Fruit fly (Drosophila melanogaster): ENCODE measurements around the gene CG17380.

CG17380 gene

DNA sequence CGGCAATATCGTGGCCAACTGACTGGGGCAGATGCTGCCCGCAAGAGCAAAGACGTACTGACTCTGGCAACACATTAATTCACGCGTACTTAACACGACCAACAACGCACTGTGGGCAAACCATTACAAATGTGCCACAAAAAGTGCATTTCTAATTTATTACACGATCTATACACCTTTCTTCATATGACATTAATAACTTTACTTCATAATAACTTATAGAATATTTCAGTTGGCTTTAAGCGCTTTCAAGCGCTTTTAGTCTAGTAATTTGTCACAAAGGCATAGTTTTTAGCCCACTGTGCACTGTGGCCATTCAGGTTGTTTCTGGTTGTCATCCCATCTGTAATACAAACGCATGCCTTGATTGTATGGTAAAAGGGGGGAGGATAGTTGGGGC lies 35.3 kb downstream of the CG17380 start (continued):
- TF ChIP-seq CG34406 (GFP tag; optimal IDR thresholded peaks at IDR 0.05), result no peak
- peak; percentile 66; the same call in 2 of the 3 replicates for TF ChIP-seq eg (GFP tag; IDR thresholded peaks at IDR 0.05)
- peak; percentile 21 for TF ChIP-seq CG4318 (GFP tag; optimal IDR thresholded peaks at IDR 0.05)
- no peak for TF ChIP-seq CG1621 (tag; optimal IDR thresholded peaks at IDR 0.05)
- no peak for TF ChIP-seq fkh (GFP tag; optimal IDR thresholded peaks at IDR 0.05)
- TF ChIP-seq Hr4 (GFP tag; optimal IDR thresholded peaks at IDR 0.05), result peak; percentile 19
- TF ChIP-seq svp (GFP tag), result peak; percentile 19
- peak; percentile 2 for TF ChIP-seq Lpt (GFP tag; optimal IDR thresholded peaks at IDR 0.05)
- TF ChIP-seq dac (GFP tag; optimal IDR thresholded peaks at IDR 0.05), result no peak
- no peak for TF ChIP-seq CG31627 (GFP tag; optimal IDR thresholded peaks at IDR 0.05)
- TF ChIP-seq topi (GFP tag; optimal IDR thresholded peaks at IDR 0.05), result no peak
- TF ChIP-seq Gug (GFP tag; IDR thresholded peaks at IDR 0.05), result no peak
- no peak for TF ChIP-seq acj6 (GFP tag; optimal IDR thresholded peaks at IDR 0.05)
- no peak for TF ChIP-seq CG9139 (GFP tag; optimal IDR thresholded peaks at IDR 0.05)
- no peak for TF ChIP-seq CG16779 (tag; optimal IDR thresholded peaks at IDR 0.05)
- peak; percentile 5 for TF ChIP-seq Hr39 (GFP tag; optimal IDR thresholded peaks at IDR 0.05)
- TF ChIP-seq CG11294 (GFP tag; IDR thresholded peaks at IDR 0.05), result no peak
- no peak for TF ChIP-seq CG10631 (GFP tag; optimal IDR thresholded peaks at IDR 0.05)
- no peak for TF ChIP-seq CG8632 (GFP tag; optimal IDR thresholded peaks at IDR 0.05)
- no peak for TF ChIP-seq vri (GFP tag; optimal IDR thresholded peaks at IDR 0.05)
- no peak for TF ChIP-seq esn (GFP tag; optimal IDR thresholded peaks at IDR 0.05)
- no peak for TF ChIP-seq Smox (GFP tag; optimal IDR thresholded peaks at IDR 0.05)
- no peak for TF ChIP-seq fd59A (GFP tag; optimal IDR thresholded peaks at IDR 0.05)
- peak; percentile 2 for TF ChIP-seq CG3032 (tag; optimal IDR thresholded peaks at IDR 0.05)
- TF ChIP-seq Met (GFP tag; optimal IDR thresholded peaks at IDR 0.05), result no peak
- TF ChIP-seq CG6276 (GFP tag; optimal IDR thresholded peaks at IDR 0.05), result peak; percentile 59
- TF ChIP-seq ss (GFP tag; optimal IDR thresholded peaks at IDR 0.05), result no peak
- TF ChIP-seq Sox14 (GFP tag; optimal IDR thresholded peaks at IDR 0.05), result peak; percentile 18
- peak in 1 of 2 experiments; percentile 28 for TF ChIP-seq salr (GFP tag; optimal IDR thresholded peaks at IDR 0.05)
- TF ChIP-seq Ets96B (tag; optimal IDR thresholded peaks at IDR 0.05), result peak; percentile 3
- no peak for TF ChIP-seq fd85E (GFP tag; optimal IDR thresholded peaks at IDR 0.05)
- TF ChIP-seq OdsH (GFP tag; optimal IDR thresholded peaks at IDR 0.05), result peak; percentile 7
- TF ChIP-seq CG6792 (GFP tag; optimal IDR thresholded peaks at IDR 0.05), result no peak
- TF ChIP-seq dsx (GFP tag; optimal IDR thresholded peaks at IDR 0.05; ENCODE audit: poor library complexity, severe bottlenecking), result no peak
- no peak for TF ChIP-seq CG7368 (GFP tag; optimal IDR thresholded peaks at IDR 0.05)
- TF ChIP-seq Eip93F (GFP tag; optimal IDR thresholded peaks at IDR 0.05), result no peak
- TF ChIP-seq pdm3 (GFP tag; optimal IDR thresholded peaks at IDR 0.05), result peak; percentile 37
- no peak for TF ChIP-seq CG8319 (GFP tag; optimal IDR thresholded peaks at IDR 0.05)

DNA sequence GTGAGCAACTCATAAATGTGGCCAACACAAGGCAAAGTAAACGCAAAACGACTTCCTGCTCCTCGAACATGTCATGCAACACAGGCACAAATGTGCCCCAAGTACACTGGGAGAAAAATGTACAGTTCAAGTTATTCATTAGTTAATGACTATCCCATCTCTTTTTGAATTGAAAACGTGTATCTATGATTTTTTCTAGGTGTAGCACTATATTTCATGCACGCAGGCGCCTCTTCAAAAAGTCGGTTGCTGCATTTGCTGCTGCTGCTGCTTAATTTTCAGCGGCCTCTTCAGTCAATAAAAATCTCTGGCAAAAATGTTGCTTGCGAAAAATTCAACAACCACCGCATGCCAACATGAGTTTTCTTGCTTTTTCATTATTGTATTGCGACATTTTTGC lies 36.0 kb downstream of the CG17380 start:
- TF ChIP-seq CG6276 (GFP tag; optimal IDR thresholded peaks at IDR 0.05) (peak; percentile 12), CG10631 (GFP tag; optimal IDR thresholded peaks at IDR 0.05) (no peak), achi (GFP tag; optimal IDR thresholded peaks at IDR 0.05) (peak; percentile 1), CG6163 (GFP tag; IDR thresholded peaks at IDR 0.05) (peak; percentile 64), CG4318 (GFP tag; optimal IDR thresholded peaks at IDR 0.05) (no peak), Eip78C (GFP tag) (peak; percentile 39), CG15336 (GFP tag; IDR thresholded peaks at IDR 0.05) (peak; percentile 54), CG11902 (GFP tag; optimal IDR thresholded peaks at IDR 0.05) (no peak), Ets96B (tag; optimal IDR thresholded peaks at IDR 0.05) (peak; percentile 1), CG8119 (GFP tag; IDR thresholded peaks at IDR 0.05) (peak; percentile 34; the same call in 1 of the 3 replicates), topi (GFP tag; optimal IDR thresholded peaks at IDR 0.05) (no peak), ss (GFP tag; optimal IDR thresholded peaks at IDR 0.05) (peak in 1 of 2 experiments; percentile 12), eg (GFP tag; IDR thresholded peaks at IDR 0.05) (peak; percentile 58; the same call in 1 of the 3 replicates), Hr4 (GFP tag; optimal IDR thresholded peaks at IDR 0.05) (peak; percentile 52), CG32006 (GFP tag; optimal IDR thresholded peaks at IDR 0.05) (peak; percentile 52), Met (GFP tag; optimal IDR thresholded peaks at IDR 0.05) (no peak)
